Fruit fly (Drosophila melanogaster) whole organism, embryonic: ENCODE data around the gene Syp.

Source experiments
- Atf3 ChIP-seq: fragments of 200-800 bp; sonication (Bioruptor generic); optimal IDR thresholded peaks from 3 replicates; lab custom pipeline; 2016; ENCODE audit warnings: missing biosample characterization, missing genetic modification characterization
- Bdp1 ChIP-seq: fragments of 200-800 bp; sonication (Bioruptor generic); optimal IDR thresholded peaks from 3 replicates; lab custom pipeline; 2016; ENCODE audit warnings: missing biosample characterization, missing genetic modification characterization
- CG10274 ChIP-seq: fragments of 200-800 bp; sonication (Bioruptor generic); optimal IDR thresholded peaks from 3 replicates; lab custom pipeline; 2017; ENCODE audit warnings: missing biosample characterization, mild to moderate bottlenecking, missing genetic modification characterization
- CG13424 ChIP-seq: fragments of 200-800 bp; sonication (Bioruptor generic); optimal IDR thresholded peaks from 2 replicates; lab custom pipeline; 2019; ENCODE audit warnings: missing biosample characterization, mild to moderate bottlenecking, missing genetic modification characterization, moderate library complexity
- CG14860 ChIP-seq: fragments of 200-800 bp; sonication (Bioruptor generic); IDR thresholded peaks from 3 replicates; pipeline ENCODE4 v1.3.6; 2022; ENCODE audit warnings: missing biosample characterization, missing genetic modification characterization; ENCODE audit not compliant: partially characterized antibody
- CG15696 ChIP-seq: fragments of 200-800 bp; sonication (Bioruptor generic); optimal IDR thresholded peaks from 2 replicates; lab custom pipeline; 2019; ENCODE audit warnings: missing biosample characterization, mild to moderate bottlenecking, missing genetic modification characterization, moderate library complexity
- CG1602 ChIP-seq: fragments of 200-800 bp; sonication (Bioruptor generic); optimal IDR thresholded peaks from 3 replicates; lab custom pipeline; 2016; ENCODE audit warnings: missing biosample characterization, missing genetic modification characterization
- CG16813 ChIP-seq: fragments of 200-800 bp; sonication (Bioruptor generic); IDR thresholded peaks from 3 replicates; pipeline ENCODE4 v1.3.6; 2022; ENCODE audit warnings: missing biosample characterization, missing genetic modification characterization; ENCODE audit not compliant: partially characterized antibody
- CG18011 ChIP-seq: fragments of 200-800 bp; sonication (Bioruptor generic); optimal IDR thresholded peaks from 2 replicates; lab custom pipeline; 2017; ENCODE audit warnings: missing biosample characterization, missing genetic modification characterization, mild to moderate bottlenecking, moderate library complexity, missing genotype
- CG1832 ChIP-seq: fragments of 200-800 bp; sonication (Bioruptor generic); optimal IDR thresholded peaks from 2 replicates; lab custom pipeline; 2017; ENCODE audit warnings: missing biosample characterization, mild to moderate bottlenecking, missing genetic modification characterization, inconsistent platforms
- CG2116 ChIP-seq: fragments of 200-800 bp; sonication (Bioruptor generic); optimal IDR thresholded peaks from 3 replicates; lab custom pipeline; 2018; ENCODE audit warnings: missing biosample characterization, mild to moderate bottlenecking, missing genetic modification characterization
- CG31388 ChIP-seq: fragments of 200-800 bp; sonication (Bioruptor generic); optimal IDR thresholded peaks from 2 replicates; lab custom pipeline; 2016; ENCODE audit warnings: missing biosample characterization, missing genetic modification characterization
- CG33213 ChIP-seq: fragments of 200-800 bp; sonication (Bioruptor generic); optimal IDR thresholded peaks from 3 replicates; lab custom pipeline; 2016; ENCODE audit warnings: missing biosample characterization, missing genetic modification characterization
- CG4820 ChIP-seq: fragments of 200-800 bp; sonication (Bioruptor generic); optimal IDR thresholded peaks from 3 replicates; lab custom pipeline; 2016; ENCODE audit warnings: missing biosample characterization, missing genetic modification characterization
- CG6254 ChIP-seq: fragments of 200-800 bp; sonication (Bioruptor generic); optimal IDR thresholded peaks from 3 replicates; lab custom pipeline; 2017; ENCODE audit warnings: mild to moderate bottlenecking, missing biosample characterization, missing genetic modification reagents, missing genetic modification characterization
- CG7839 ChIP-seq: fragments of 200-800 bp; sonication (Bioruptor generic); optimal IDR thresholded peaks from 3 replicates; lab custom pipeline; 2018; ENCODE audit warnings: missing biosample characterization, mild to moderate bottlenecking, missing genetic modification characterization, moderate library complexity
- CG7987 ChIP-seq: fragments of 200-800 bp; sonication (Bioruptor generic); optimal IDR thresholded peaks from 2 replicates; lab custom pipeline; 2018; ENCODE audit warnings: missing biosample characterization, mild to moderate bottlenecking, missing genetic modification characterization, moderate library complexity
- CG8290 ChIP-seq, 3 experiments: fragments of 200-800 bp; sonication (Bioruptor generic); optimal IDR thresholded peaks; 2 replicates each; lab custom pipeline; 2016 to 2019; ENCODE audit warnings: missing biosample characterization in 3 of 3, missing genetic modification characterization in 3 of 3, mild to moderate bottlenecking in 2 of 3, moderate library complexity in 1 of 3
- CkIIα-i1 ChIP-seq: fragments of 200-800 bp; sonication (Bioruptor generic); IDR thresholded peaks from 2 replicates; pipeline ENCODE4 v1.3.6; 2022; ENCODE audit warnings: missing biosample characterization, missing genetic modification characterization
- Dref ChIP-seq: fragments of 200-800 bp; sonication (Bioruptor generic); IDR thresholded peaks from 2 replicates; pipeline ENCODE4 v1.3.6; 2022; ENCODE audit warnings: missing biosample characterization, missing genetic modification characterization
- Ets65A ChIP-seq: fragments of 200-800 bp; sonication (Bioruptor generic); peaks from one replicate; lab custom pipeline; 2016; ENCODE audit warnings: missing biosample characterization, missing genetic modification characterization
- Fer2 ChIP-seq: fragments of 200-800 bp; sonication (Bioruptor generic); optimal IDR thresholded peaks from 2 replicates; lab custom pipeline; 2018; ENCODE audit warnings: missing biosample characterization, mild to moderate bottlenecking, missing genetic modification characterization, moderate library complexity
- HLHmδ ChIP-seq: fragments of 200-800 bp; sonication (Bioruptor generic); optimal IDR thresholded peaks from 2 replicates; lab custom pipeline; 2018; ENCODE audit warnings: missing biosample characterization, mild to moderate bottlenecking, missing genetic modification characterization, moderate library complexity
- HmgZ ChIP-seq: fragments of 200-800 bp; sonication (Bioruptor generic); optimal IDR thresholded peaks from 2 replicates; lab custom pipeline; 2018; ENCODE audit warnings: missing biosample characterization, mild to moderate bottlenecking, missing genetic modification characterization
- Meics ChIP-seq: fragments of 200-800 bp; sonication (Bioruptor generic); optimal IDR thresholded peaks from 2 replicates; lab custom pipeline; 2017; ENCODE audit warnings: missing biosample characterization, mild to moderate bottlenecking, missing genetic modification characterization
- Scr ChIP-seq: fragments of 200-800 bp; sonication (Bioruptor generic); IDR thresholded peaks from 2 replicates; pipeline ENCODE4 v1.3.6; 2022; ENCODE audit warnings: missing biosample characterization, missing genetic modification characterization; ENCODE audit not compliant: partially characterized antibody
- Spps ChIP-seq: fragments of 200-800 bp; sonication (Bioruptor generic); optimal IDR thresholded peaks from 2 replicates; lab custom pipeline; 2018; ENCODE audit warnings: missing biosample characterization, mild to moderate bottlenecking, missing genetic modification characterization
- Sry-β ChIP-seq: fragments of 200-800 bp; sonication (Bioruptor generic); optimal IDR thresholded peaks from 2 replicates; lab custom pipeline; 2018; ENCODE audit warnings: missing biosample characterization, mild to moderate bottlenecking, missing genetic modification characterization, moderate library complexity
- Usf ChIP-seq: fragments of 200-800 bp; sonication (Bioruptor generic); optimal IDR thresholded peaks from 2 replicates; lab custom pipeline; 2017; ENCODE audit warnings: missing genotype, missing biosample characterization, missing genetic modification characterization
- bigmax ChIP-seq: fragments of 200-800 bp; sonication (Bioruptor generic); optimal IDR thresholded peaks from 2 replicates; lab custom pipeline; 2018; ENCODE audit warnings: missing biosample characterization, mild to moderate bottlenecking, missing genetic modification characterization
- bsh ChIP-seq, 2 experiments: fragments of 200-800 bp; sonication (Bioruptor generic); optimal IDR thresholded peaks; 2 replicates each; lab custom pipeline; 2017 to 2018; ENCODE audit warnings: mild to moderate bottlenecking in 2 of 2, missing biosample characterization in 2 of 2, missing genetic modification characterization in 2 of 2, moderate library complexity in 1 of 2
- btn ChIP-seq: fragments of 200-800 bp; sonication (Bioruptor generic); optimal IDR thresholded peaks from 2 replicates; lab custom pipeline; 2016; ENCODE audit warnings: missing biosample characterization, missing genetic modification characterization
- chn ChIP-seq: fragments of 200-800 bp; sonication (Bioruptor generic); optimal IDR thresholded peaks from 2 replicates; lab custom pipeline; 2016; ENCODE audit warnings: missing biosample characterization, missing genetic modification characterization
- corto ChIP-seq: fragments of 200-800 bp; sonication (Bioruptor generic); optimal IDR thresholded peaks from 2 replicates; lab custom pipeline; 2016; ENCODE audit warnings: missing biosample characterization, mild to moderate bottlenecking, missing genetic modification characterization, moderate library complexity
- fd96Cb ChIP-seq: fragments of 200-800 bp; sonication (Bioruptor generic); optimal IDR thresholded peaks from 2 replicates; lab custom pipeline; 2018; ENCODE audit warnings: missing biosample characterization, mild to moderate bottlenecking, missing genetic modification characterization, moderate library complexity
- grau ChIP-seq: fragments of 200-800 bp; optimal IDR thresholded peaks from 3 replicates; lab custom pipeline; 2019; ENCODE audit warnings: missing biosample characterization, mild to moderate bottlenecking, missing genetic modification characterization, moderate library complexity
- insv ChIP-seq, 2 experiments: fragments of 200-800 bp; sonication (Bioruptor generic); optimal IDR thresholded peaks; 3 replicates each; lab custom pipeline; 2016 to 2018; ENCODE audit warnings: missing biosample characterization in 2 of 2, missing genetic modification characterization in 2 of 2
- kni ChIP-seq: fragments of 200-800 bp; sonication (Bioruptor generic); optimal IDR thresholded peaks from 3 replicates; lab custom pipeline; 2017; ENCODE audit warnings: mild to moderate bottlenecking, missing biosample characterization, missing genetic modification reagents, missing genetic modification characterization
- knrl ChIP-seq: fragments of 200-800 bp; sonication (Bioruptor generic); IDR thresholded peaks from 3 replicates; pipeline ENCODE4 v1.3.6; 2022; ENCODE audit warnings: missing biosample characterization, missing genetic modification characterization; ENCODE audit not compliant: partially characterized antibody
- nom ChIP-seq: fragments of 200-800 bp; sonication (Bioruptor generic); optimal IDR thresholded peaks from 2 replicates; lab custom pipeline; 2017; ENCODE audit warnings: missing biosample characterization, missing genetic modification characterization, mild to moderate bottlenecking, moderate library complexity, missing genetic modification reagents
- onecut ChIP-seq: fragments of 200-800 bp; sonication (Bioruptor generic); IDR thresholded peaks from 2 replicates; pipeline ENCODE4 v1.3.6; 2022; ENCODE audit warnings: missing biosample characterization, missing genetic modification characterization
- otp ChIP-seq: fragments of 200-800 bp; sonication (Bioruptor generic); IDR thresholded peaks from 3 replicates; pipeline ENCODE4, ENCODE4 v1.3.6; 2022; ENCODE audit warnings: missing biosample characterization, missing genetic modification characterization
- pros ChIP-seq: fragments of 200-800 bp; sonication (Bioruptor generic); optimal IDR thresholded peaks from 3 replicates; lab custom pipeline; 2019; ENCODE audit warnings: missing biosample characterization, mild to moderate bottlenecking, missing genetic modification characterization, moderate library complexity
- ranshi ChIP-seq: fragments of 200-800 bp; sonication (Bioruptor generic); IDR thresholded peaks from 2 replicates; pipeline ENCODE4 v1.3.6; 2022; ENCODE audit warnings: missing biosample characterization, missing genetic modification characterization
- sim ChIP-seq: fragments of 200-800 bp; sonication (Bioruptor generic); IDR thresholded peaks from 2 replicates; pipeline ENCODE4 v1.3.6; 2022; ENCODE audit warnings: missing biosample characterization, missing genetic modification characterization
- sob ChIP-seq: fragments of 200-800 bp; sonication (Bioruptor generic); IDR thresholded peaks from 2 replicates; pipeline ENCODE4 v1.3.6; 2022; ENCODE audit warnings: missing biosample characterization, missing genetic modification characterization
- zen2 ChIP-seq: fragments of 200-800 bp; sonication (Bioruptor generic); IDR thresholded peaks from 3 replicates; pipeline ENCODE4 v1.3.6; 2022; ENCODE audit warnings: missing biosample characterization, missing genetic modification characterization; ENCODE audit not compliant: partially characterized antibody

Syp gene

DNA sequence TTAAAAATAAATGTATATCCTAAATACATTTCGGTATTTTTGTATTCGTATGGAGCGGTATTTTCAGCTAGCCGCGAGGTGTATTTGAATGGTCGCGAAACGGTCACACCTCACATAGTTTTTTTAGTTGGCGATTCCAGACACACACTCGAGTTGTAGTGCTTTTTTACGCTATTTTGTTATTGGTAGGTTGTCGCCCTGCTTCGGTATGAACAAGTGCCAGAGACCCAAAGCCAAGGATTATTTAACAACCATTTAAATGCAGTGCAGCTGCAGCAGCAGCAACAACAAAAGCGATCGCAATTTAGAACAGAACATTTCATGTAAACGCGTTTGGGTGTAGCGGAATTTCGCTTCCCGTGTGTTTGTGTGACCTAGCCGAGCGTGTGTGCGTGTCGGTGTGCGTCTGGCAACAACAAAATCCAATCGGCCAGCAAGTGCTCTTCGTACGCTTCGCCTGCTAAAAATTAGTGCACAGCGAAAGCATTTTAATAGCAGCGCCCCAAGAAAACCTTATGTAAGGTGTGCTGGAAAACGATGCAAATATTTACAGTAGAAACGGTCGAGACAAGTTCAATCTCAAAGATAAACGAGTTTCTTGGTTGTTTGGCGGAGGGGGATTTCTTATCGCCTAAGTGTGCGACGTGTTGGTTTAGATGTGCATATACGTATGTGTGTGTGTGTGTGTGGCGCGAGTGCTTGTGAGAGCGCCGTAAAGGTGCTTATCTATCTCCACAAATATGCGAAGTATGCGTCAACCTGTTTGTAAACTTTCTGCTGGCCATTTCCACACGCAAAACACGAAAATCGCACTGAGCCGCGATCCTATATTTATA lies 76.4 kb downstream of the Syp start, which contains the start of gene Synd (continued):
- TF ChIP-seq Ets65A (GFP tag; lab: Kevin White, UChicago) (no peak), CG33213 (GFP tag; lab: Kevin White, UChicago) (no peak), Atf3 (no peak), CG31388 (GFP tag; lab: Kevin White, UChicago) (no peak), kni (GFP tag; lab: Kevin White, UChicago) (peak; percentile 71), chn (GFP tag; lab: Kevin White, UChicago) (no peak), corto (no peak), CG10274 (GFP tag; lab: Kevin White, UChicago) (peak; percentile 97), CG13424 (no peak), CG18011 (GFP tag; lab: Kevin White, UChicago) (peak; percentile 2), CG7987 (GFP tag; lab: Kevin White, UChicago) (no peak), ranshi (no peak), CG4820 (no peak), CG15696 (no peak), Usf (GFP tag; lab: Kevin White, UChicago) (no peak), zen2 (no peak), fd96Cb (tag; lab: Kevin White, UChicago) (no peak), HLHmδ (GFP tag; lab: Kevin White, UChicago) (no peak), knrl (peak; percentile 31; the same call in 1 of the 3 replicates), CG6254 (no peak), Sry-β (GFP tag; lab: Kevin White, UChicago) (no peak), CG1602 (GFP tag; lab: Kevin White, UChicago) (no peak), nom (GFP tag; lab: Kevin White, UChicago) (peak; percentile 48), Bdp1 (no peak), btn (GFP tag; lab: Kevin White, UChicago) (no peak), Scr (GFP tag; lab: Robert Waterston, UW) (no peak; the same call in 1 of the 2 replicates), insv (GFP tag; optimal IDR thresholded peaks at IDR 0.05; lab: Kevin White, UChicago) (peak in 1 of 2 experiments; percentile 28), CG14860 (no peak), pros (GFP tag; lab: Kevin White, UChicago) (peak; percentile 90), Dref (no peak), Meics (peak; percentile 49), CG8290 (GFP tag; optimal IDR thresholded peaks at IDR 0.05; lab: Kevin White, UChicago) (no peak), CG8290 (tag; optimal IDR thresholded peaks at IDR 0.05; lab: Kevin White, UChicago) (peak in 1 of 2 experiments; percentile 32), bigmax (GFP tag; lab: Kevin White, UChicago) (no peak), sob (GFP tag; lab: Robert Waterston, UW) (peak; percentile 33; the same call in 1 of the 2 replicates), sim (no peak), HmgZ (tag; lab: Kevin White, UChicago) (peak; percentile 28), grau (tag; lab: Kevin White, UChicago) (peak; percentile 17), CG1832 (GFP tag; lab: Kevin White, UChicago) (no peak), otp (GFP tag; lab: Robert Waterston, UW) (0 out of 3 replicates have a peak, but pooled peaks have one; percentile 15), Spps (tag; lab: Kevin White, UChicago) (no peak), Fer2 (no peak), onecut (no peak), CG7839 (tag; lab: Kevin White, UChicago) (no peak), CkIIα-i1 (GFP tag; lab: Robert Waterston, UW) (no peak), bsh (GFP tag; optimal IDR thresholded peaks at IDR 0.05; lab: Kevin White, UChicago) (no peak), CG2116 (no peak), CG16813 (no peak)
